Worm (Caenorhabditis elegans) whole organism, L4 larva: Measurements from ENCODE around the gene M04D8.4.
"Not testable (repeated sequence)": the region's sequence is repeated elsewhere in the genome, so short reads cannot be mapped to it uniquely, and the experiment has no call there.

ENCODE experiments used
- F49E8.2 ChIP-seq: sonication (generic microtip); optimal IDR thresholded peaks from 2 replicates; lab custom pipeline; 2016; ENCODE audit warnings: missing compliant biosample characterization, mild to moderate bottlenecking, missing genetic modification characterization, borderline replicate concordance
- R02D3.7 ChIP-seq: fragments of 150-350 bp; sonication (generic microtip); optimal IDR thresholded peaks from 3 replicates; lab custom pipeline; 2014; ENCODE audit warnings: missing biosample characterization, missing genetic modification characterization
- T20F7.1 ChIP-seq: fragments of 200-800 bp; sonication (Bioruptor generic); optimal IDR thresholded peaks from 2 replicates; lab custom pipeline; 2018; ENCODE audit warnings: mild to moderate bottlenecking, missing genetic modification characterization, missing compliant biosample characterization
- Y75B8A.6 ChIP-seq: fragments of 200-800 bp; sonication (Bioruptor generic); IDR thresholded peaks from 2 replicates; pipeline ENCODE4 v1.3.6; 2022; ENCODE audit warnings: missing genetic modification reagents, missing genetic modification characterization, missing compliant biosample characterization
- ZK337.2 ChIP-seq: fragments of 200-800 bp; sonication (Bioruptor generic); IDR thresholded peaks from 2 replicates; pipeline ENCODE4 v1.3.6; 2022; ENCODE audit warnings: missing genetic modification reagents, missing genetic modification characterization, missing compliant biosample characterization
- ceh-20 ChIP-seq: fragments of 200-800 bp; sonication (Bioruptor generic); IDR thresholded peaks from 2 replicates; pipeline ENCODE4 v1.3.6; 2022; ENCODE audit warnings: missing genetic modification reagents, missing genetic modification characterization, missing compliant biosample characterization
- ceh-44 ChIP-seq: fragments of 200-800 bp; sonication (Bioruptor generic); IDR thresholded peaks from 2 replicates; pipeline ENCODE4 v1.3.6; 2022; ENCODE audit warnings: missing genetic modification reagents, missing genetic modification characterization, missing compliant biosample characterization
- ceh-82 ChIP-seq: sonication (generic microtip); optimal IDR thresholded peaks from 2 replicates; lab custom pipeline; 2017; ENCODE audit warnings: missing biosample characterization, missing genetic modification characterization
- ces-1 ChIP-seq: fragments of 150-350 bp; sonication (generic microtip); optimal IDR thresholded peaks from 4 replicates; lab custom pipeline; 2014; ENCODE audit warnings: missing biosample characterization, missing genetic modification reagents, missing genetic modification characterization
- daf-12 ChIP-seq: fragments of 150-350 bp; optimal IDR thresholded peaks from 2 replicates; lab custom pipeline; 2014; ENCODE audit warnings: missing biosample characterization, missing genetic modification reagents, missing genetic modification characterization
- daf-19 ChIP-seq: fragments of 200-800 bp; sonication (Bioruptor generic); conservative IDR thresholded peaks from 2 replicates; pipeline ENCODE4 v1.3.6; 2022; ENCODE audit warnings: missing genetic modification characterization, missing compliant biosample characterization
- daf-8 ChIP-seq: fragments of 200-800 bp; sonication (Bioruptor generic); IDR thresholded peaks from 2 replicates; pipeline ENCODE4 v1.3.6; 2022; ENCODE audit warnings: missing genetic modification characterization, missing compliant biosample characterization
- dmd-6 ChIP-seq: fragments of 200-800 bp; sonication (Bioruptor generic); IDR thresholded peaks from 2 replicates; pipeline ENCODE4 v1.3.6; 2022; ENCODE audit warnings: missing genetic modification reagents, missing genetic modification characterization, missing compliant biosample characterization
- dmd-9 ChIP-seq: fragments of 200-800 bp; sonication (Bioruptor generic); IDR thresholded peaks from 2 replicates; pipeline ENCODE4 v1.3.6; 2022; ENCODE audit warnings: missing genetic modification reagents, missing genetic modification characterization, missing compliant biosample characterization
- hlh-11 ChIP-seq: fragments of 200-800 bp; sonication (Bioruptor generic); optimal IDR thresholded peaks from 2 replicates; lab custom pipeline; 2018; ENCODE audit warnings: mild to moderate bottlenecking, missing genetic modification characterization, missing compliant biosample characterization
- jun-1 ChIP-seq: fragments of 150-350 bp; optimal IDR thresholded peaks from 2 replicates; lab custom pipeline; 2014; ENCODE audit warnings: missing biosample characterization, missing genetic modification reagents, missing genetic modification characterization
- lin-38 ChIP-seq: fragments of 200-800 bp; sonication (Bioruptor generic); IDR thresholded peaks from 2 replicates; pipeline ENCODE4 v1.3.6; 2022; ENCODE audit warnings: missing genetic modification reagents, missing genetic modification characterization, missing compliant biosample characterization
- nhr-10 ChIP-seq: fragments of 150-350 bp; optimal IDR thresholded peaks from 2 replicates; lab custom pipeline; 2014; ENCODE audit warnings: missing biosample characterization, missing genetic modification characterization
- nhr-11 ChIP-seq: fragments of 150-350 bp; optimal IDR thresholded peaks from 2 replicates; lab custom pipeline; 2014; ENCODE audit warnings: missing biosample characterization, missing genetic modification characterization
- nhr-111 ChIP-seq: fragments of 200-800 bp; sonication (Bioruptor generic); optimal IDR thresholded peaks from 2 replicates; lab custom pipeline; 2018; ENCODE audit warnings: mild to moderate bottlenecking, missing genetic modification characterization, missing compliant biosample characterization
- nhr-28 ChIP-seq: fragments of 150-350 bp; optimal IDR thresholded peaks from 2 replicates; lab custom pipeline; 2014; ENCODE audit warnings: missing biosample characterization, missing genetic modification characterization
- nhr-76 ChIP-seq: fragments of 150-350 bp; optimal IDR thresholded peaks from 2 replicates; lab custom pipeline; 2014; ENCODE audit warnings: missing biosample characterization, missing genetic modification characterization
- nhr-77 ChIP-seq: fragments of 150-350 bp; optimal IDR thresholded peaks from 2 replicates; lab custom pipeline; 2014; ENCODE audit warnings: missing biosample characterization, missing genetic modification characterization
- pha-4 ChIP-seq, 2 experiments: fragments of 150-350 bp in 1 of 2; fragments of 200-800 bp in 1 of 2; sonication (Bioruptor generic) in 1 of 2; IDR thresholded peaks in 1 of 2; optimal IDR thresholded peaks in 1 of 2; 2 replicates each; pipeline versions ENCODE4 v1.3.6 to Lab custom; 2014 to 2022; ENCODE audit warnings: missing genetic modification characterization in 2 of 2, missing genetic modification reagents in 2 of 2, missing biosample characterization in 1 of 2, missing compliant biosample characterization in 1 of 2
- pqm-1 ChIP-seq: sonication (generic microtip); optimal IDR thresholded peaks from 2 replicates; lab custom pipeline; 2017; ENCODE audit warnings: missing biosample characterization, missing genetic modification characterization
- rbr-2 ChIP-seq: sonication (generic microtip); optimal IDR thresholded peaks from 2 replicates; lab custom pipeline; 2016; ENCODE audit warnings: missing genotype, missing genetic modification characterization, missing compliant biosample characterization
- snpc-1.2 ChIP-seq: fragments of 200-800 bp; sonication (Bioruptor generic); IDR thresholded peaks from 2 replicates; pipeline ENCODE4 v1.3.6; 2022; ENCODE audit warnings: missing genetic modification reagents, missing genetic modification characterization, missing compliant biosample characterization
- tra-1 ChIP-seq: fragments of 200-800 bp; sonication (Bioruptor generic); IDR thresholded peaks from 2 replicates; pipeline ENCODE4 v1.3.6; 2022; ENCODE audit warnings: missing genetic modification reagents, missing genetic modification characterization, missing compliant biosample characterization
- unc-62 ChIP-seq, 3 experiments: fragments of 150-350 bp in 1 of 3; sonication (generic microtip); optimal IDR thresholded peaks in 2 of 3; peaks in 1 of 3; 1 replicate in 1 of 3; 2 replicates in 2 of 3; lab custom pipeline; 2014 to 2017; ENCODE audit warnings: missing biosample characterization in 3 of 3, missing genetic modification characterization in 3 of 3, missing genetic modification reagents in 3 of 3, missing genotype in 1 of 3
- zag-1 ChIP-seq: fragments of 150-350 bp; optimal IDR thresholded peaks from 2 replicates; lab custom pipeline; 2014; ENCODE audit warnings: missing biosample characterization, missing genetic modification characterization
- zip-2 ChIP-seq: fragments of 150-350 bp; optimal IDR thresholded peaks from 2 replicates; lab custom pipeline; 2014; ENCODE audit warnings: missing biosample characterization, missing genetic modification characterization
- ztf-11 ChIP-seq: fragments of 150-350 bp; optimal IDR thresholded peaks from 2 replicates; lab custom pipeline; 2014; ENCODE audit warnings: missing biosample characterization, missing genetic modification characterization

The M04D8.4 gene

ce11 chrIII:10056033-10056432, 25.6 kb upstream of the M04D8.4 start, which contains the start of gene T16G12.10 (continued):
- no peak for TF ChIP-seq snpc-1.2 (GFP tag; lab: Robert Waterston, UW)
- TF ChIP-seq ztf-11 (tag; lab: Kevin White, UChicago): no peak
- TF ChIP-seq daf-8 (GFP tag; lab: Robert Waterston, UW): no peak
- TF ChIP-seq Y75B8A.6 (GFP tag; lab: Robert Waterston, UW): no peak
- no peak for TF ChIP-seq dmd-9 (GFP tag; lab: Robert Waterston, UW)

- TF ChIP-seq pha-4 (GFP tag; IDR thresholded peaks at IDR 0.05; lab: Robert Waterston, UW); pha-4 (tag; optimal IDR thresholded peaks at IDR 0.05; lab: Kevin White, UChicago); ceh-82 (tag; lab: Kevin White, UChicago); zip-2 (tag; lab: Kevin White, UChicago): not testable (repeated sequence)
- TF ChIP-seq, all 104 proteins: peak for 0; not testable (repeated sequence) for 104
Measured at ce11 chrIII:10053312-10053711, 22.9 kb upstream of the M04D8.4 start, which contains the start of gene T16G12.12. T16G12.12 (plus strand) TSS chrIII:10053612.

- not testable (repeated sequence) for TF ChIP-seq pqm-1 (tag; lab: Kevin White, UChicago); nhr-111 (GFP tag; lab: Kevin White, UChicago); R02D3.7 (tag; lab: Kevin White, UChicago)
Measured at ce11 chrIII:10050321-10050720, 19.9 kb upstream of the M04D8.4 start, which contains the start of gene T16G12.3. T16G12.3 (plus strand) TSS chrIII:10050621.

- TF ChIP-seq nhr-111 (GFP tag; lab: Kevin White, UChicago) (no peak), nhr-28 (tag; lab: Kevin White, UChicago) (peak; percentile 64), zag-1 (tag; lab: Kevin White, UChicago) (no peak), nhr-10 (tag; lab: Kevin White, UChicago) (no peak), pqm-1 (tag; lab: Kevin White, UChicago) (peak; percentile 68), T20F7.1 (GFP tag; lab: Kevin White, UChicago) (no peak), ceh-20 (no peak), ZK337.2 (no peak), dmd-6 (GFP tag; lab: Robert Waterston, UW) (peak; percentile 70), hlh-11 (tag; lab: Kevin White, UChicago) (peak; percentile 42), daf-19 (no peak), rbr-2 (no peak), tra-1 (peak; percentile 39; the same call in 1 of the 2 replicates), ceh-44 (GFP tag; lab: Robert Waterston, UW) (no peak), daf-12 (no peak), lin-38 (GFP tag; lab: Robert Waterston, UW) (no peak)
- TF ChIP-seq, all 104 proteins: peak for 5
Measured at ce11 chrIII:10049682-10050081, 19.2 kb upstream of the M04D8.4 start, which contains the start of gene T16G12.1. T16G12.1 (minus strand) TSS chrIII:10049857.

ce11 chrIII:10040013-10040412, 9.6 kb upstream of the M04D8.4 start, which contains the start of gene T16G12.7:
T16G12.7 (minus strand) TSS chrIII:10040113.
- TF ChIP-seq nhr-77 (tag; lab: Kevin White, UChicago): no peak

ce11 chrIII:10037150-10037549, 6.7 kb upstream of the M04D8.4 start, which contains the start of gene M04D8.7:
M04D8.7 (plus strand) TSS chrIII:10037450.
- peak in 1 of 2 experiments; percentile 41 for TF ChIP-seq unc-62 (GFP tag; optimal IDR thresholded peaks at IDR 0.05 in 1 of 2; lab: Kevin White, UChicago)
- no peak for TF ChIP-seq unc-62 (tag; optimal IDR thresholded peaks at IDR 0.05; lab: Kevin White, UChicago)
- TF ChIP-seq jun-1 (tag; lab: Kevin White, UChicago): no peak

- no peak for TF ChIP-seq ces-1 (GFP tag; lab: Kevin White, UChicago)
- no peak for TF ChIP-seq F49E8.2 (tag; lab: Kevin White, UChicago)
- peak; percentile 63 for TF ChIP-seq nhr-11
- TF ChIP-seq tra-1: no peak
- no peak for TF ChIP-seq nhr-10 (tag; lab: Kevin White, UChicago)
- no peak for TF ChIP-seq nhr-76 (tag; lab: Kevin White, UChicago)
- TF ChIP-seq T20F7.1 (GFP tag; lab: Kevin White, UChicago): no peak
- TF ChIP-seq, all 104 proteins: peak for 1
Measured at ce11 chrIII:10035783-10036182, 5.3 kb upstream of the M04D8.4 start, which contains the start of gene xbx-3. xbx-3 (plus strand) TSS chrIII:10035945.
